Fruit fly (Drosophila melanogaster): ENCODE measurements around the gene dpy.

dpy gene

dm6 chr2L:4459543-4459942, 154.6 kb downstream of the dpy start, which contains the start of the genes mRpL27 and CG15435 (continued):
- no peak for TF ChIP-seq CG34406 (GFP tag; optimal IDR thresholded peaks at IDR 0.05)
- peak; percentile 41 for TF ChIP-seq esn (GFP tag; optimal IDR thresholded peaks at IDR 0.05)
- TF ChIP-seq Smox (GFP tag; optimal IDR thresholded peaks at IDR 0.05): no peak
- no peak for TF ChIP-seq net (GFP tag; optimal IDR thresholded peaks at IDR 0.05)
- no peak for TF ChIP-seq CG6792 (GFP tag; optimal IDR thresholded peaks at IDR 0.05)

- TF ChIP-seq CG10631 (GFP tag; optimal IDR thresholded peaks at IDR 0.05) (peak; percentile 64), Eip93F (GFP tag; optimal IDR thresholded peaks at IDR 0.05) (no peak), CG8319 (GFP tag; optimal IDR thresholded peaks at IDR 0.05) (no peak), ss (GFP tag; optimal IDR thresholded peaks at IDR 0.05) (peak; percentile 70 to 75), CG34406 (GFP tag; optimal IDR thresholded peaks at IDR 0.05) (peak; percentile 72), CG6854 (GFP tag; optimal IDR thresholded peaks at IDR 0.05) (peak; percentile 90), Ets96B (tag; optimal IDR thresholded peaks at IDR 0.05) (peak; percentile 19), Sox102F (GFP tag; optimal IDR thresholded peaks at IDR 0.05) (no peak), CG16779 (tag; optimal IDR thresholded peaks at IDR 0.05) (no peak), CG3032 (tag; optimal IDR thresholded peaks at IDR 0.05) (peak; percentile 43), topi (GFP tag; optimal IDR thresholded peaks at IDR 0.05) (peak; percentile 58), Gug (GFP tag; IDR thresholded peaks at IDR 0.05) (no peak), CG8632 (GFP tag; optimal IDR thresholded peaks at IDR 0.05) (peak; percentile 35), Hr38 (GFP tag; optimal IDR thresholded peaks at IDR 0.05) (no peak), eg (GFP tag; IDR thresholded peaks at IDR 0.05) (peak; percentile 83), fkh (GFP tag; optimal IDR thresholded peaks at IDR 0.05) (peak; percentile 49), CG10669 (GFP tag; optimal IDR thresholded peaks at IDR 0.05) (peak; percentile 55), salr (GFP tag; optimal IDR thresholded peaks at IDR 0.05) (peak in 1 of 2 experiments; percentile 78), Eip78C (GFP tag) (peak; percentile 80), Ets21C (GFP tag; optimal IDR thresholded peaks at IDR 0.05) (no peak), fd59A (GFP tag; optimal IDR thresholded peaks at IDR 0.05) (peak; percentile 37), Blimp-1 (GFP tag; optimal IDR thresholded peaks at IDR 0.05) (peak; percentile 45), cyc (GFP tag; optimal IDR thresholded peaks at IDR 0.05) (peak; percentile 70), Sox15 (GFP tag; optimal IDR thresholded peaks at IDR 0.05) (peak; percentile 21), fd85E (GFP tag; optimal IDR thresholded peaks at IDR 0.05) (no peak), pdm3 (GFP tag; optimal IDR thresholded peaks at IDR 0.05) (peak; percentile 57), CG31627 (GFP tag; optimal IDR thresholded peaks at IDR 0.05) (peak; percentile 57), CG11902 (GFP tag; optimal IDR thresholded peaks at IDR 0.05) (no peak), lz (GFP tag; optimal IDR thresholded peaks at IDR 0.05) (peak; percentile 72), Met (GFP tag; optimal IDR thresholded peaks at IDR 0.05) (peak; percentile 80), CG32006 (GFP tag; optimal IDR thresholded peaks at IDR 0.05) (peak; percentile 60), dsx (GFP tag; optimal IDR thresholded peaks at IDR 0.05; ENCODE audit: poor library complexity, severe bottlenecking) (peak; percentile 43), Eip75B (GFP tag; optimal IDR thresholded peaks at IDR 0.05) (peak; percentile 67), CG8119 (GFP tag; IDR thresholded peaks at IDR 0.05) (peak; percentile 61; the same call in 2 of the 3 replicates), achi (GFP tag; optimal IDR thresholded peaks at IDR 0.05) (peak; percentile 69), CG1621 (tag; optimal IDR thresholded peaks at IDR 0.05) (peak; percentile 50), CG11294 (GFP tag; IDR thresholded peaks at IDR 0.05) (no peak; the same call in 1 of the 2 replicates), svp (GFP tag) (peak; percentile 85), Hr4 (GFP tag; optimal IDR thresholded peaks at IDR 0.05) (peak; percentile 65), CG6792 (GFP tag; optimal IDR thresholded peaks at IDR 0.05) (peak; percentile 51), CG6808 (GFP tag; optimal IDR thresholded peaks at IDR 0.05) (peak; percentile 65), Sox14 (GFP tag; optimal IDR thresholded peaks at IDR 0.05) (peak; percentile 19), OdsH (GFP tag; optimal IDR thresholded peaks at IDR 0.05) (peak; percentile 70), net (GFP tag; optimal IDR thresholded peaks at IDR 0.05) (peak; percentile 78), CG6163 (GFP tag; IDR thresholded peaks at IDR 0.05) (peak; percentile 87)
Measured at dm6 chr2L:4458119-4459056, 155.7 kb downstream of the dpy start, which contains the start of gene RpL27A. RpL27A (minus strand) TSS chr2L:4458364.

Measured in whole organism, prepupa.